Worm (Caenorhabditis elegans): ENCODE measurements around the gene ZK930.6.

The ZK930.6 gene

DNA sequence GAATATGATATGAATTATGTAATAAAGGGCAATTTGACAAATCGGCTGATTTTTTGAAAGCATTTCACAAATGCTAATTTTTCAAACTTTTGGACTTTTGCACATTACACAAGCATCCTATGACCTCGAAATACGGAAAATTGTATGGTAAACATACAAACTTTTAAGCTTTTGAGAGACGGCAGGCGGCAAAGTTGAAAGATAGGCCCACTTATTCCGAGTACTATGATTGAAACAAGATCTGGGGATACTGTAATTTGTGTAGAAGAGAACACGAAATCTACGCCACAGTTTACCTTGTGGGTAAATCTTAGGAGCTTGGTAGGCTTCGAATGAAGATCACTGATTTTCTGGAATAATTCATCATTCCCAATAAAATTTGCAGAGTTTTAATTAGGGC, at the start of gene ZK930.6:
ZK930.6 (plus strand) TSS at position 301 of the 400 bp plus-strand sequence.
- TF ChIP-seq nhr-237 (tag; optimal IDR thresholded peaks at IDR 0.05) = no peak
- no peak for TF ChIP-seq nhr-12 (tag; optimal IDR thresholded peaks at IDR 0.05)
- TF ChIP-seq nhr-76 (tag; optimal IDR thresholded peaks at IDR 0.05) = no peak
- no peak for TF ChIP-seq unc-62 (GFP tag; optimal IDR thresholded peaks at IDR 0.05)
- TF ChIP-seq ztf-11 (tag; optimal IDR thresholded peaks at IDR 0.05) = no peak
- TF ChIP-seq hpl-2 (GFP tag; optimal IDR thresholded peaks at IDR 0.05) = no peak
- no peak for TF ChIP-seq ama-1 (optimal IDR thresholded peaks at IDR 0.05)
- TF ChIP-seq dpl-1 (GFP tag; optimal IDR thresholded peaks at IDR 0.05) = no peak
- no peak for TF ChIP-seq ceh-90 (tag; optimal IDR thresholded peaks at IDR 0.05)
- TF ChIP-seq nhr-84 (tag; optimal IDR thresholded peaks at IDR 0.05) = no peak
- TF ChIP-seq sox-4 (tag; optimal IDR thresholded peaks at IDR 0.05) = no peak
- TF ChIP-seq xbp-1 (tag; optimal IDR thresholded peaks at IDR 0.05) = no peak
- no peak for TF ChIP-seq aly-2 (tag; optimal IDR thresholded peaks at IDR 0.05)
- TF ChIP-seq unc-86 (tag; optimal IDR thresholded peaks at IDR 0.05) = no peak
- TF ChIP-seq ces-1 (GFP tag; optimal IDR thresholded peaks at IDR 0.05) = no peak
- no peak for TF ChIP-seq nhr-19 (GFP tag; conservative IDR thresholded peaks at IDR 0.05)
- no peak for TF ChIP-seq irx-1 (tag; optimal IDR thresholded peaks at IDR 0.05)
- TF ChIP-seq mab-9 (GFP tag; IDR thresholded peaks at IDR 0.05) = no peak
- no peak for TF ChIP-seq nhr-11 (tag; optimal IDR thresholded peaks at IDR 0.05)
- no peak for TF ChIP-seq ets-5 (GFP tag; IDR thresholded peaks at IDR 0.05)

ce11 chrII:11835208-11835607, 48.5 kb upstream of the ZK930.6 start, which contains the start of gene T27D12.6:
Gene T27D12.6, plus strand, starts transcription at chrII:11835508.
- no peak for TF ChIP-seq ztf-11 (tag; optimal IDR thresholded peaks at IDR 0.05)
- peak; percentile 78 for TF ChIP-seq nhr-85 (tag)

ce11 chrII:11836554-11837218, 47.1 kb upstream of the ZK930.6 start:
- TF ChIP-seq nhr-71 (tag; optimal IDR thresholded peaks at IDR 0.05) (peak; percentile 73), unc-30 (tag; optimal IDR thresholded peaks at IDR 0.05) (no peak), ceh-63 (GFP tag; optimal IDR thresholded peaks at IDR 0.05) (no peak), dsc-1 (tag; optimal IDR thresholded peaks at IDR 0.05) (no peak), nhr-84 (tag; optimal IDR thresholded peaks at IDR 0.05) (no peak), tbx-2 (tag; optimal IDR thresholded peaks at IDR 0.05) (peak; percentile 52), unc-62 (GFP tag; optimal IDR thresholded peaks at IDR 0.05) (no peak), C16A3.4 (tag; optimal IDR thresholded peaks at IDR 0.05) (no peak), blmp-1 (tag; optimal IDR thresholded peaks at IDR 0.05) (peak; percentile 75), mef-2 (tag; optimal IDR thresholded peaks at IDR 0.05) (peak; percentile 19), skn-1 (tag; optimal IDR thresholded peaks at IDR 0.05) (no peak), ets-5 (GFP tag; IDR thresholded peaks at IDR 0.05) (no peak), nhr-47 (tag; optimal IDR thresholded peaks at IDR 0.05) (no peak), nhr-76 (tag; optimal IDR thresholded peaks at IDR 0.05) (no peak), pax-3 (tag; optimal IDR thresholded peaks at IDR 0.05) (no peak), grh-1 (GFP tag; IDR thresholded peaks at IDR 0.05) (peak; percentile 26; the same call in 1 of the 2 replicates), nhr-20 (tag; optimal IDR thresholded peaks at IDR 0.05) (peak; percentile 75), efl-1 (optimal IDR thresholded peaks at IDR 0.05) (no peak), efl-1 (GFP tag; optimal IDR thresholded peaks at IDR 0.05 in 1 of 2) (peak in 1 of 2 experiments; percentile 76), nhr-19 (GFP tag; conservative IDR thresholded peaks at IDR 0.05) (peak; percentile 62), ceh-8 (GFP tag; optimal IDR thresholded peaks at IDR 0.05) (no peak), lsy-2 (tag; optimal IDR thresholded peaks at IDR 0.05) (peak in 1 of 2 experiments; percentile 24), snu-23 (GFP tag; optimal IDR thresholded peaks at IDR 0.05) (peak; percentile 49), mdl-1 (tag; optimal IDR thresholded peaks at IDR 0.05) (peak in 1 of 2 experiments; percentile 27), lin-14 (GFP tag; optimal IDR thresholded peaks at IDR 0.05) (peak; percentile 83), aha-1 (tag; optimal IDR thresholded peaks at IDR 0.05) (no peak), nhr-90 (tag; optimal IDR thresholded peaks at IDR 0.05; ENCODE audit: poor library complexity) (peak; percentile 40), elt-3 (tag; optimal IDR thresholded peaks at IDR 0.05) (peak in 5 of 6 experiments; percentile 27 to 90 (median 68)), xbp-1 (tag; optimal IDR thresholded peaks at IDR 0.05) (no peak), isw-1 (GFP tag; IDR thresholded peaks at IDR 0.05) (no peak), lin-35 (GFP tag; optimal IDR thresholded peaks at IDR 0.05) (peak in 1 of 2 experiments; percentile 52), elt-2 (tag; optimal IDR thresholded peaks at IDR 0.05) (peak; percentile 78), nhr-85 (tag) (peak; percentile 98)
